Fruit fly (Drosophila melanogaster): Measurements from ENCODE around the gene CG12617.

The CG12617 gene

DNA sequence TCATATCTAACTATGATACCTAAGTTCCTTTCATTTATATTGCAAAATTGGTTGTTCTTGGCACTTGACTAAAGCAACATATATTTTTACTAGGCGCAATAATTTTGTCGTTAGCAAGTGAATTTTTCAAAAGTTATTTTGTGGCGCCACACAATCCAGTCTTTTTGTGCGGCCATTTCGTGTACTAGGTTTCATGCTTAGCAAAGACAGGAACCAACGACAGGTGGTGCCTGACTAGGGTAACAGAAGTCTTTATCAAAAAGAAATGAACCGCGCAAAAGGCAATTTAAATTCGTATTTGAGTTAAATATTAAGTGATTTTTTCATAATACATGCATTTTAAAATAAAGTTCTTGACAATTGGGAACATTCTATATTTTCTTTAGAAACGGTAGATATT, 553 bp upstream of the CG12617 start (continued):
- TF ChIP-seq ranshi (GFP tag; IDR thresholded peaks at IDR 0.05) (no peak), CG11695 (GFP tag; IDR thresholded peaks at IDR 0.05) (no peak), gsb (GFP tag; IDR thresholded peaks at IDR 0.05) (no peak), unc-4 (GFP tag; IDR thresholded peaks at IDR 0.05; ENCODE audit: partially characterized antibody) (no peak), ATbp (GFP tag; optimal IDR thresholded peaks at IDR 0.05) (no peak), MBD-R2 (GFP tag; IDR thresholded peaks at IDR 0.05) (no peak), HmgD (GFP tag; optimal IDR thresholded peaks at IDR 0.05) (peak; percentile 40), lmd (GFP tag; IDR thresholded peaks at IDR 0.05) (no peak), HLHmδ (GFP tag; optimal IDR thresholded peaks at IDR 0.05) (no peak), gfzf (GFP tag; optimal IDR thresholded peaks at IDR 0.05) (peak; percentile 48), CG4424 (GFP tag; optimal IDR thresholded peaks at IDR 0.05) (no peak), CG7357 (GFP tag; IDR thresholded peaks at IDR 0.05) (no peak), CG10959 (GFP tag; IDR thresholded peaks at IDR 0.05) (no peak), org-1 (GFP tag; optimal IDR thresholded peaks at IDR 0.05) (no peak), CG11085 (GFP tag; IDR thresholded peaks at IDR 0.05) (no peak), gem (tag; optimal IDR thresholded peaks at IDR 0.05) (no peak), CG11456 (GFP tag; IDR thresholded peaks at IDR 0.05) (peak; percentile 60; the same call in 1 of the 3 replicates), z (GFP tag; IDR thresholded peaks at IDR 0.05) (no peak), Dp (GFP tag; optimal IDR thresholded peaks at IDR 0.05) (peak; percentile 74), Tbp (GFP tag; optimal IDR thresholded peaks at IDR 0.05) (no peak), chn (GFP tag; optimal IDR thresholded peaks at IDR 0.05) (no peak), Nf-YA (GFP tag; IDR thresholded peaks at IDR 0.05) (no peak), ERR (GFP tag; optimal IDR thresholded peaks at IDR 0.05) (no peak), bab2 (GFP tag; optimal IDR thresholded peaks at IDR 0.05) (no peak), abd-A (tag; optimal IDR thresholded peaks at IDR 0.05) (no peak), CG11504 (tag; optimal IDR thresholded peaks at IDR 0.05) (peak; percentile 72), ac (GFP tag; optimal IDR thresholded peaks at IDR 0.05) (no peak), CG17186 (GFP tag; optimal IDR thresholded peaks at IDR 0.05) (no peak), fd64A (GFP tag; optimal IDR thresholded peaks at IDR 0.05) (no peak), Dbx (GFP tag; IDR thresholded peaks at IDR 0.05) (peak; percentile 15; the same call in 1 of the 3 replicates), Nf-YC (tag; optimal IDR thresholded peaks at IDR 0.05) (no peak), ato (GFP tag; IDR thresholded peaks at IDR 0.05; ENCODE audit: partially characterized antibody) (no peak), fu2 (GFP tag; optimal IDR thresholded peaks at IDR 0.05) (no peak), CG17361 (GFP tag; IDR thresholded peaks at IDR 0.05) (peak; percentile 29; the same call in 1 of the 3 replicates), zfh1 (GFP tag; IDR thresholded peaks at IDR 0.05) (peak; percentile 29; the same call in 1 of the 3 replicates), Mes4 (GFP tag; optimal IDR thresholded peaks at IDR 0.05) (no peak), ro (GFP tag; IDR thresholded peaks at IDR 0.05) (no peak), rib (GFP tag; IDR thresholded peaks at IDR 0.05) (no peak), trem (tag; optimal IDR thresholded peaks at IDR 0.05) (no peak), salm (tag; optimal IDR thresholded peaks at IDR 0.05) (no peak), CG7839 (tag; optimal IDR thresholded peaks at IDR 0.05) (peak; percentile 21), CG42726 (GFP tag; IDR thresholded peaks at IDR 0.05; ENCODE audit: partially characterized antibody) (peak; percentile 70; the same call in 1 of the 2 replicates), TFAM (GFP tag; optimal IDR thresholded peaks at IDR 0.05) (no peak), pan (optimal IDR thresholded peaks at IDR 0.05) (no peak), pan (GFP tag; optimal IDR thresholded peaks at IDR 0.05 in 1 of 2, IDR thresholded peaks at IDR 0.05 in 1 of 2) (no peak), Sry-δ (GFP tag; optimal IDR thresholded peaks at IDR 0.05) (peak; percentile 9), CG13624 (GFP tag; optimal IDR thresholded peaks at IDR 0.05) (no peak), nmo (GFP tag; optimal IDR thresholded peaks at IDR 0.05) (peak; percentile 15), HHEX (GFP tag; optimal IDR thresholded peaks at IDR 0.05) (no peak), CG30431 (GFP tag; optimal IDR thresholded peaks at IDR 0.05) (no peak), Adf1 (GFP tag; IDR thresholded peaks at IDR 0.05) (no peak), dimm (GFP tag; IDR thresholded peaks at IDR 0.05) (no peak), CG2199 (GFP tag; IDR thresholded peaks at IDR 0.05) (peak; percentile 96)
